Fruit fly (Drosophila melanogaster) whole organism, embryonic: ENCODE measurements around the gene Nelf-E.

ENCODE experiments used
- Bgb ChIP-seq: fragments of 200-800 bp; sonication (Bioruptor generic); IDR thresholded peaks from 2 replicates; pipeline ENCODE4 v1.3.6; 2022; ENCODE audit warnings: missing biosample characterization, missing genetic modification characterization; ENCODE audit not compliant: partially characterized antibody
- BtbVII ChIP-seq: fragments of 200-800 bp; sonication (Bioruptor generic); optimal IDR thresholded peaks from 3 replicates; lab custom pipeline; 2017; ENCODE audit warnings: missing biosample characterization, mild to moderate bottlenecking, missing genetic modification characterization
- CG11504 ChIP-seq: fragments of 200-800 bp; sonication (Bioruptor generic); optimal IDR thresholded peaks from 3 replicates; lab custom pipeline; 2019; ENCODE audit warnings: missing biosample characterization, mild to moderate bottlenecking, missing genetic modification characterization, moderate library complexity
- CG12071 ChIP-seq: fragments of 200-800 bp; sonication (Bioruptor generic); optimal IDR thresholded peaks from 3 replicates; lab custom pipeline; 2018; ENCODE audit warnings: missing biosample characterization, mild to moderate bottlenecking, missing genetic modification characterization
- CG13296 ChIP-seq: fragments of 200-800 bp; sonication (Bioruptor generic); optimal IDR thresholded peaks from 3 replicates; lab custom pipeline; 2018; ENCODE audit warnings: missing biosample characterization, mild to moderate bottlenecking, missing genetic modification characterization
- CG17186 ChIP-seq: fragments of 200-800 bp; sonication (Bioruptor generic); optimal IDR thresholded peaks from 3 replicates; lab custom pipeline; 2017; ENCODE audit warnings: missing biosample characterization, missing genetic modification reagents, missing genetic modification characterization
- CG17359 ChIP-seq: fragments of 200-800 bp; sonication (Bioruptor generic); optimal IDR thresholded peaks from 3 replicates; lab custom pipeline; 2018; ENCODE audit warnings: missing biosample characterization, mild to moderate bottlenecking, missing genetic modification characterization, moderate library complexity
- CG17385 ChIP-seq: fragments of 200-800 bp; sonication (Bioruptor generic); optimal IDR thresholded peaks from 3 replicates; lab custom pipeline; 2018; ENCODE audit warnings: missing biosample characterization, mild to moderate bottlenecking, missing genetic modification characterization
- CG2116 ChIP-seq: fragments of 200-800 bp; sonication (Bioruptor generic); optimal IDR thresholded peaks from 3 replicates; lab custom pipeline; 2018; ENCODE audit warnings: missing biosample characterization, mild to moderate bottlenecking, missing genetic modification characterization
- CG2129 ChIP-seq: fragments of 200-800 bp; sonication (Bioruptor generic); IDR thresholded peaks from 2 replicates; pipeline ENCODE4 v1.3.6; 2022; ENCODE audit warnings: missing biosample characterization, missing genetic modification characterization; ENCODE audit not compliant: partially characterized antibody
- CG30403 ChIP-seq: fragments of 200-800 bp; sonication (Bioruptor generic); optimal IDR thresholded peaks from 3 replicates; lab custom pipeline; 2016; ENCODE audit warnings: missing biosample characterization, missing genetic modification characterization
- CG31388 ChIP-seq: fragments of 200-800 bp; sonication (Bioruptor generic); optimal IDR thresholded peaks from 2 replicates; lab custom pipeline; 2016; ENCODE audit warnings: missing biosample characterization, missing genetic modification characterization
- CG33213 ChIP-seq: fragments of 200-800 bp; sonication (Bioruptor generic); optimal IDR thresholded peaks from 3 replicates; lab custom pipeline; 2016; ENCODE audit warnings: missing biosample characterization, missing genetic modification characterization
- CG42726 ChIP-seq: fragments of 200-800 bp; sonication (Bioruptor generic); IDR thresholded peaks from 2 replicates; pipeline ENCODE4 v1.3.6; 2022; ENCODE audit warnings: missing biosample characterization, missing genetic modification characterization; ENCODE audit not compliant: partially characterized antibody
- CG7839 ChIP-seq: fragments of 200-800 bp; sonication (Bioruptor generic); optimal IDR thresholded peaks from 3 replicates; lab custom pipeline; 2018; ENCODE audit warnings: missing biosample characterization, mild to moderate bottlenecking, missing genetic modification characterization, moderate library complexity
- CG9609 ChIP-seq: fragments of 200-800 bp; sonication (Bioruptor generic); optimal IDR thresholded peaks from 3 replicates; lab custom pipeline; 2016; ENCODE audit warnings: missing biosample characterization, missing genetic modification characterization
- CG9876 ChIP-seq: fragments of 200-800 bp; sonication (Bioruptor generic); optimal IDR thresholded peaks from 2 replicates; lab custom pipeline; 2016; ENCODE audit warnings: missing biosample characterization, missing genetic modification characterization
- Chrac-16 ChIP-seq: fragments of 200-800 bp; sonication (Bioruptor generic); optimal IDR thresholded peaks from 3 replicates; lab custom pipeline; 2016; ENCODE audit warnings: missing biosample characterization, missing genetic modification characterization
- CkIIα-i1 ChIP-seq: fragments of 200-800 bp; sonication (Bioruptor generic); IDR thresholded peaks from 2 replicates; pipeline ENCODE4 v1.3.6; 2022; ENCODE audit warnings: missing biosample characterization, missing genetic modification characterization
- Doc2 ChIP-seq: fragments of 200-800 bp; sonication (Bioruptor generic); IDR thresholded peaks from 2 replicates; pipeline ENCODE4 v1.3.6; 2022; ENCODE audit warnings: missing biosample characterization, missing genetic modification characterization
- Dref ChIP-seq: fragments of 200-800 bp; sonication (Bioruptor generic); IDR thresholded peaks from 2 replicates; pipeline ENCODE4 v1.3.6; 2022; ENCODE audit warnings: missing biosample characterization, missing genetic modification characterization
- Fer1 ChIP-seq: fragments of 200-800 bp; sonication (Bioruptor generic); optimal IDR thresholded peaks from 2 replicates; lab custom pipeline; 2017; ENCODE audit warnings: missing biosample characterization, mild to moderate bottlenecking, missing genetic modification characterization
- Gsc ChIP-seq: fragments of 200-800 bp; sonication (Bioruptor generic); IDR thresholded peaks from 2 replicates; pipeline ENCODE4 v1.3.6; 2022; ENCODE audit warnings: missing biosample characterization, missing genetic modification characterization
- Hsf ChIP-seq: fragments of 200-800 bp; sonication (Bioruptor generic); optimal IDR thresholded peaks from 3 replicates; lab custom pipeline; 2016; ENCODE audit warnings: missing biosample characterization, missing genetic modification characterization
- Kr ChIP-seq: fragments of 200-800 bp; sonication (Bioruptor generic); optimal IDR thresholded peaks from 2 replicates; lab custom pipeline; 2017; ENCODE audit warnings: missing biosample characterization, mild to moderate bottlenecking, missing genetic modification characterization
- Mes4 ChIP-seq: fragments of 200-800 bp; sonication (Bioruptor generic); optimal IDR thresholded peaks from 2 replicates; lab custom pipeline; 2016; ENCODE audit warnings: missing biosample characterization, missing genetic modification characterization
- NK7.1 ChIP-seq: fragments of 200-800 bp; sonication (Bioruptor generic); optimal IDR thresholded peaks from 3 replicates; lab custom pipeline; 2016; ENCODE audit warnings: missing biosample characterization, missing genetic modification characterization
- Rx ChIP-seq: fragments of 200-800 bp; sonication (Bioruptor generic); IDR thresholded peaks from 2 replicates; pipeline ENCODE4 v1.3.6; 2022; ENCODE audit warnings: missing biosample characterization, missing genetic modification characterization
- Six4 ChIP-seq: fragments of 200-800 bp; sonication (Bioruptor generic); optimal IDR thresholded peaks from 2 replicates; lab custom pipeline; 2016; ENCODE audit warnings: missing biosample characterization, missing genetic modification characterization
- Sox100B ChIP-seq: fragments of 200-800 bp; sonication (Bioruptor generic); optimal IDR thresholded peaks from 3 replicates; lab custom pipeline; 2018; ENCODE audit warnings: missing biosample characterization, mild to moderate bottlenecking, missing genetic modification characterization
- Sox102F ChIP-seq: fragments of 200-800 bp; sonication (Bioruptor generic); optimal IDR thresholded peaks from 2 replicates; lab custom pipeline; 2018; ENCODE audit warnings: missing biosample characterization, mild to moderate bottlenecking, missing genetic modification characterization, moderate library complexity
- aop ChIP-seq: fragments of 200-800 bp; sonication (Bioruptor generic); IDR thresholded peaks from 2 replicates; pipeline ENCODE4 v1.3.6; 2022; ENCODE audit warnings: missing biosample characterization, missing genetic modification characterization
- ash1 ChIP-seq: fragments of 200-800 bp; sonication (Bioruptor generic); optimal IDR thresholded peaks from 2 replicates; lab custom pipeline; 2018; ENCODE audit warnings: missing biosample characterization, mild to moderate bottlenecking, missing genetic modification characterization
- bcd ChIP-seq: fragments of 200-800 bp; sonication (Bioruptor generic); optimal IDR thresholded peaks from 2 replicates; lab custom pipeline; 2017; ENCODE audit warnings: missing biosample characterization, mild to moderate bottlenecking, missing genetic modification characterization
- cg ChIP-seq: fragments of 200-800 bp; sonication (Bioruptor generic); optimal IDR thresholded peaks from 3 replicates; lab custom pipeline; 2019; ENCODE audit warnings: missing biosample characterization, mild to moderate bottlenecking, missing genetic modification characterization, moderate library complexity
- crc ChIP-seq: fragments of 200-800 bp; sonication (Bioruptor generic); optimal IDR thresholded peaks from 2 replicates; lab custom pipeline; 2016; ENCODE audit warnings: missing biosample characterization, missing genetic modification characterization
- dmrt11E ChIP-seq: fragments of 200-800 bp; sonication (Bioruptor generic); optimal IDR thresholded peaks from 3 replicates; lab custom pipeline; 2018; ENCODE audit warnings: missing biosample characterization, mild to moderate bottlenecking, missing genetic modification characterization, moderate library complexity
- ems ChIP-seq: fragments of 200-800 bp; sonication (Bioruptor generic); optimal IDR thresholded peaks from 3 replicates; lab custom pipeline; 2016; ENCODE audit warnings: missing biosample characterization, missing genetic modification characterization
- esg ChIP-seq: fragments of 200-800 bp; sonication (Bioruptor generic); conservative IDR thresholded peaks from 2 replicates; pipeline ENCODE4 v1.3.6; 2022; ENCODE audit warnings: missing biosample characterization, missing genetic modification characterization
- ftz-f1 ChIP-seq: fragments of 200-800 bp; sonication (Bioruptor generic); optimal IDR thresholded peaks from 2 replicates; lab custom pipeline; 2016; ENCODE audit warnings: missing biosample characterization, missing genetic modification characterization
- mam ChIP-seq: fragments of 200-800 bp; sonication (Bioruptor generic); optimal IDR thresholded peaks from 3 replicates; lab custom pipeline; 2016; ENCODE audit warnings: missing biosample characterization, missing genetic modification characterization
- mirr ChIP-seq: fragments of 200-800 bp; sonication (Bioruptor generic); optimal IDR thresholded peaks from 3 replicates; lab custom pipeline; 2018; ENCODE audit warnings: missing biosample characterization, mild to moderate bottlenecking, missing genetic modification characterization
- nerfin-1 ChIP-seq: fragments of 200-800 bp; sonication (Bioruptor generic); optimal IDR thresholded peaks from 3 replicates; lab custom pipeline; 2019; ENCODE audit warnings: missing biosample characterization, mild to moderate bottlenecking, missing genetic modification characterization, moderate library complexity
- pum ChIP-seq: fragments of 200-800 bp; sonication (Bioruptor generic); optimal IDR thresholded peaks from 2 replicates; lab custom pipeline; 2016; ENCODE audit warnings: missing biosample characterization, missing genetic modification characterization
- pzg ChIP-seq: fragments of 200-800 bp; sonication (Bioruptor generic); optimal IDR thresholded peaks from 3 replicates; lab custom pipeline; 2018; ENCODE audit warnings: missing biosample characterization, mild to moderate bottlenecking, missing genetic modification characterization, moderate library complexity
- repo ChIP-seq: fragments of 200-800 bp; sonication (Bioruptor generic); optimal IDR thresholded peaks from 2 replicates; lab custom pipeline; 2016; ENCODE audit warnings: missing biosample characterization, missing genetic modification characterization
- salm ChIP-seq: fragments of 200-800 bp; sonication (Bioruptor generic); optimal IDR thresholded peaks from 2 replicates; lab custom pipeline; 2018; ENCODE audit warnings: missing biosample characterization, mild to moderate bottlenecking, missing genetic modification characterization
- slbo ChIP-seq: fragments of 200-800 bp; sonication (Bioruptor generic); IDR thresholded peaks from 2 replicates; pipeline ENCODE4 v1.3.6; 2022; ENCODE audit warnings: missing biosample characterization, missing genetic modification characterization
- sug ChIP-seq: fragments of 200-800 bp; optimal IDR thresholded peaks from 2 replicates; lab custom pipeline; 2019; ENCODE audit warnings: missing biosample characterization, mild to moderate bottlenecking, missing genetic modification characterization, moderate library complexity

Gene Nelf-E

DNA sequence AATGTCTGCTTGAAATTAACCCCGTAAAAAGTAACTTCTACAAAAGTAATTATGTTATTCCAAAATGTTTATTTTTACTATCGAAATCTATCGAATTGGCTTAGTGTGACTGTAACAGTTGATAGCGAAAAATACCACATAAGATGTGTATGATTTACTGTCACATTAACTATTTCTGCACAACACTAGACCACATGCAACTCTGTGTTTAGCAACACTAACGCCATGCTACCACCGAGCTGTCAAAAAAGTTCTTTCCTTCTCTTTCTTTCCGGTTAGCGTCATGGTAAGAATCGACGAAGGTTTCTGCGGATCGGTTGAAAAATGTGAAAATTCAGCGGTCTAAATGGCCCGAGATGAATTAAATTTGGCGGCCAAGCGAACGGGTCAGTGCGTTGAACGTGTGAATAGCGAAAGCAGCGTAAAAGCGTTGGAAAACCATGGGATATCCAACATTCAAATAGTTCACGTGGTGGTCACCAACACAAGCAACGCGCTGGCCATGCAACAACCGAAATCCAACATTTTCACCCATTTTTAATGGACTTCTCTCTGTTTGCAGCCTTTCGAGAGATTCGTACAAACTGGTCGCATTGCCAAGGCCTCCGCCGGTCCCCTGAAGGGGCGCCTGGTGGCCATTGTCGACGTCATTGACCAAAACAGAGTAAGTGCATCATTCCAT lies at the start of gene Nelf-E, which contains the start of gene RpL14:
TSS of gene Nelf-E (minus strand) at position 128 of the 682 bp plus-strand sequence.
TSS of gene RpL14 (plus strand) at position 255 of the 682 bp plus-strand sequence.
- TF ChIP-seq mirr (GFP tag; lab: Kevin White, UChicago) (peak; percentile 99), ems (GFP tag; lab: Kevin White, UChicago) (peak; percentile 95), pum (GFP tag; lab: Kevin White, UChicago) (peak; percentile 92), CG13296 (GFP tag; lab: Kevin White, UChicago) (peak; percentile 96), Dref (GFP tag; lab: Robert Waterston, UW) (peak; percentile 78), Sox100B (no peak), CG2129 (GFP tag; lab: Robert Waterston, UW) (no peak), CG11504 (tag; lab: Kevin White, UChicago) (peak; percentile 89), Kr (GFP tag; lab: Kevin White, UChicago) (peak; percentile 86), Sox102F (GFP tag; lab: Kevin White, UChicago) (peak; percentile 80), crc (GFP tag; lab: Kevin White, UChicago) (peak; percentile 93), sug (tag; lab: Kevin White, UChicago) (peak; percentile 94), nerfin-1 (tag; lab: Kevin White, UChicago) (peak; percentile 92), CG9876 (GFP tag; lab: Kevin White, UChicago) (peak; percentile 97), aop (no peak; the same call in 1 of the 2 replicates), NK7.1 (peak; percentile 96), ash1 (GFP tag; lab: Kevin White, UChicago) (peak; percentile 98), CkIIα-i1 (GFP tag; lab: Robert Waterston, UW) (0 out of 2 replicates have a peak, but pooled peaks have one; percentile 29), Chrac-16 (GFP tag; lab: Kevin White, UChicago) (peak; percentile 80), mam (GFP tag; lab: Kevin White, UChicago) (peak; percentile 92), Bgb (GFP tag; lab: Robert Waterston, UW) (peak; percentile 61; the same call in 1 of the 2 replicates), Hsf (GFP tag; lab: Kevin White, UChicago) (peak; percentile 93), CG17359 (tag; lab: Kevin White, UChicago) (peak; percentile 96), Mes4 (GFP tag; lab: Kevin White, UChicago) (peak; percentile 99), BtbVII (GFP tag; lab: Kevin White, UChicago) (peak; percentile 96), Fer1 (GFP tag; lab: Kevin White, UChicago) (peak; percentile 97), CG31388 (GFP tag; lab: Kevin White, UChicago) (peak; percentile 58), slbo (GFP tag; lab: Robert Waterston, UW) (peak; percentile 93), pzg (GFP tag; lab: Kevin White, UChicago) (peak; percentile 100), CG33213 (GFP tag; lab: Kevin White, UChicago) (peak; percentile 98), CG9609 (GFP tag; lab: Kevin White, UChicago) (peak; percentile 96), Gsc (GFP tag; lab: Robert Waterston, UW) (no peak), Six4 (GFP tag; lab: Kevin White, UChicago) (peak; percentile 86), ftz-f1 (peak; percentile 89), esg (GFP tag; lab: Robert Waterston, UW) (peak; percentile 65), bcd (GFP tag; lab: Kevin White, UChicago) (peak; percentile 97), dmrt11E (peak; percentile 91), salm (tag; lab: Kevin White, UChicago) (peak; percentile 89), CG17385 (GFP tag; lab: Kevin White, UChicago) (peak; percentile 92), CG17186 (GFP tag; lab: Kevin White, UChicago) (peak; percentile 95), repo (GFP tag; lab: Kevin White, UChicago) (peak; percentile 96), Rx (peak; percentile 92), CG30403 (peak; percentile 90), cg (GFP tag; lab: Kevin White, UChicago) (peak; percentile 21), CG7839 (tag; lab: Kevin White, UChicago) (peak; percentile 91), CG42726 (GFP tag; lab: Robert Waterston, UW) (0 out of 2 replicates have a peak, but pooled peaks have one; percentile 57), CG2116 (GFP tag; lab: Kevin White, UChicago) (peak; percentile 100), CG12071 (GFP tag; lab: Kevin White, UChicago) (peak; percentile 97), Doc2 (GFP tag; lab: Robert Waterston, UW) (peak; percentile 54; the same call in 1 of the 2 replicates)
